Fruit fly (Drosophila melanogaster) whole organism, pupa: Measurements from ENCODE around the gene spn-A.

Experiments used
- CG10348 ChIP-seq: fragments of 200-800 bp; sonication (Bioruptor generic); IDR thresholded peaks from 2 replicates; pipeline ENCODE4 v1.3.6; 2022; ENCODE audit warnings: missing biosample characterization, missing genetic modification characterization
- CG12605 ChIP-seq: fragments of 200-800 bp; sonication (Bioruptor generic); IDR thresholded peaks from 2 replicates; pipeline ENCODE4 v1.3.6; 2022; ENCODE audit warnings: missing biosample characterization, missing genetic modification characterization
- CG13204 ChIP-seq: fragments of 200-800 bp; sonication (Bioruptor generic); optimal IDR thresholded peaks from 2 replicates; lab custom pipeline; 2018; ENCODE audit warnings: missing biosample characterization, mild to moderate bottlenecking, missing genetic modification characterization, moderate library complexity
- CG14655 ChIP-seq: fragments of 200-800 bp; sonication (Bioruptor generic); optimal IDR thresholded peaks from 3 replicates; lab custom pipeline; 2017; ENCODE audit warnings: mild to moderate bottlenecking, missing biosample characterization, missing genetic modification reagents, missing genetic modification characterization
- CG15710 ChIP-seq: fragments of 200-800 bp; sonication (Bioruptor generic); optimal IDR thresholded peaks from 2 replicates; lab custom pipeline; 2018; ENCODE audit warnings: missing biosample characterization, mild to moderate bottlenecking, missing genetic modification characterization, moderate library complexity
- CG17806 ChIP-seq: fragments of 200-800 bp; sonication (Bioruptor generic); optimal IDR thresholded peaks from 2 replicates; lab custom pipeline; 2018; ENCODE audit warnings: missing biosample characterization, mild to moderate bottlenecking, missing genetic modification characterization, moderate library complexity
- CG32121 ChIP-seq: fragments of 200-800 bp; sonication (Bioruptor generic); IDR thresholded peaks from 2 replicates; pipeline ENCODE4 v1.3.6; 2022; ENCODE audit warnings: missing biosample characterization, missing genetic modification characterization
- CG34367 ChIP-seq: fragments of 200-800 bp; sonication (Bioruptor generic); optimal IDR thresholded peaks from 2 replicates; lab custom pipeline; 2018; ENCODE audit warnings: missing biosample characterization, mild to moderate bottlenecking, missing genetic modification characterization
- CG4496 ChIP-seq: fragments of 200-800 bp; sonication (Bioruptor generic); IDR thresholded peaks from 3 replicates; pipeline ENCODE4 v1.3.6; 2022; ENCODE audit warnings: missing biosample characterization, missing genetic modification characterization
- CG8159 ChIP-seq: fragments of 200-800 bp; sonication (Bioruptor generic); optimal IDR thresholded peaks from 3 replicates; lab custom pipeline; 2018; ENCODE audit warnings: missing biosample characterization, mild to moderate bottlenecking, missing genetic modification characterization, moderate library complexity
- CG8301 ChIP-seq: fragments of 200-800 bp; sonication (Bioruptor generic); optimal IDR thresholded peaks from 2 replicates; lab custom pipeline; 2018; ENCODE audit warnings: missing biosample characterization, mild to moderate bottlenecking, missing genetic modification characterization
- CG9948 ChIP-seq: fragments of 200-800 bp; sonication (Bioruptor generic); optimal IDR thresholded peaks from 2 replicates; lab custom pipeline; 2018; ENCODE audit warnings: missing biosample characterization, mild to moderate bottlenecking, missing genetic modification characterization, moderate library complexity
- D1 ChIP-seq: fragments of 200-800 bp; sonication (Bioruptor generic); optimal IDR thresholded peaks from 2 replicates; lab custom pipeline; 2018; ENCODE audit warnings: missing biosample characterization, mild to moderate bottlenecking, missing genetic modification characterization, moderate library complexity
- EcR ChIP-seq: fragments of 200-800 bp; sonication (Bioruptor generic); optimal IDR thresholded peaks from 3 replicates; lab custom pipeline; 2019; ENCODE audit warnings: missing biosample characterization, missing genetic modification characterization, mild to moderate bottlenecking, moderate library complexity, missing genetic modification reagents
- Ets98B ChIP-seq: fragments of 200-800 bp; sonication (Bioruptor generic); IDR thresholded peaks from 2 replicates; pipeline ENCODE4 v1.3.6; 2022; ENCODE audit warnings: missing biosample characterization, missing genetic modification characterization
- Pif1A ChIP-seq: fragments of 200-800 bp; sonication (Bioruptor generic); optimal IDR thresholded peaks from 3 replicates; lab custom pipeline; 2016; ENCODE audit warnings: missing biosample characterization, missing genetic modification characterization
- Pif1B ChIP-seq: fragments of 200-800 bp; sonication (Bioruptor generic); optimal IDR thresholded peaks from 3 replicates; lab custom pipeline; 2016; ENCODE audit warnings: missing biosample characterization, missing genetic modification characterization
- Snoo ChIP-seq: fragments of 200-800 bp; sonication (Bioruptor generic); optimal IDR thresholded peaks from 3 replicates; lab custom pipeline; 2017; ENCODE audit warnings: missing biosample characterization, mild to moderate bottlenecking, missing genetic modification characterization, inconsistent platforms
- fd96Ca ChIP-seq: fragments of 200-800 bp; sonication (Bioruptor generic); IDR thresholded peaks from 3 replicates; pipeline ENCODE4 v1.3.6; 2022; ENCODE audit warnings: missing biosample characterization, missing genetic modification characterization
- gl ChIP-seq: fragments of 200-800 bp; sonication (Bioruptor generic); optimal IDR thresholded peaks from 2 replicates; lab custom pipeline; 2018; ENCODE audit warnings: missing biosample characterization, mild to moderate bottlenecking, missing genetic modification characterization
- rn ChIP-seq: fragments of 200-800 bp; sonication (Bioruptor generic); IDR thresholded peaks from 2 replicates; pipeline ENCODE4 v1.3.6; 2022; ENCODE audit warnings: missing biosample characterization, missing genetic modification characterization

The spn-A gene

dm6 chr3R:30055915-30056544 lies at the start of gene spn-A, which contains the start of gene Rpp14b:
TSS of gene spn-A (minus strand) at chr3R:30056037.
TSS of gene Rpp14b (plus strand) at chr3R:30055957.
- TF ChIP-seq Snoo (peak; percentile 15), CG34367 (no peak), CG10348 (GFP tag; lab: Robert Waterston, UW) (no peak), CG32121 (no peak), Ets98B (peak; percentile 39; the same call in 1 of the 2 replicates), Pif1B (GFP tag; lab: Kevin White, UChicago) (no peak), EcR (no peak), CG15710 (tag; lab: Kevin White, UChicago) (peak; percentile 43), CG12605 (GFP tag; lab: Robert Waterston, UW) (no peak), rn (GFP tag; lab: Robert Waterston, UW) (no peak), D1 (no peak), Pif1A (GFP tag; lab: Kevin White, UChicago) (no peak), CG17806 (tag; lab: Kevin White, UChicago) (peak; percentile 21), gl (tag; lab: Kevin White, UChicago) (no peak), CG4496 (GFP tag; lab: Robert Waterston, UW) (no peak), CG9948 (tag; lab: Kevin White, UChicago) (no peak), CG14655 (GFP tag; lab: Kevin White, UChicago) (no peak), CG8159 (tag; lab: Kevin White, UChicago) (no peak), fd96Ca (GFP tag; lab: Robert Waterston, UW) (peak; percentile 46; the same call in 1 of the 3 replicates), CG13204 (no peak), CG8301 (tag; lab: Kevin White, UChicago) (no peak)
- TF ChIP-seq, all 21 proteins: peak for 5

DNA sequence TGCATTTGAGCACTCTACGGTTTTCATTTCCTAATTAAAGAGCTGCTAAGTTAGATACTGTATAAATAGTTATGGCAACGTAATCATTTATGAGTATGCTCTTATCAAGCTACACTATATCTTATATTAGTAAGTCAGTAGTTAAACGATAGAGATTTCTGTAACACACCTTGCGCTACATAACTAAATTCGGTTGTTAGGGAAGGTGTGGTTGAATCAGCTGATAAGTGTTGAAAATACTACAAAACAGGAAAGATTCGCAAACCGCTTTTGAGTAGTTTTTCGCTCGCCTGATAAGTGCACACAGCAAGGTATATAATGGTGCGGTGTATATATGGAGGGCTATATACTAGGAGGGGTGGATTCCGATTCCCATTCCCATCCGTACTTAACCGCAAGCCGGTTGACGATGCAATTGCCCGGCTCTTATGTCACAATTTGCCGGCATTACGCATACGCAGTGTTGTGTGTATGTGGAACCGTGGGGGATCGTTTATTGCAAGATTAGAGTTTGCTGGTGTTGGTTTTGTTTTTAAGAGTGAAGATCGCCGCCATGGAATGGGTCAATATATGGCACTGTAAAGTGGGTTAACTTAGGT lies 49.2 kb upstream of the spn-A start:
- TF ChIP-seq CG17806 (tag; lab: Kevin White, UChicago): no peak
- TF ChIP-seq EcR: peak; percentile 50
- TF ChIP-seq CG12605 (GFP tag; lab: Robert Waterston, UW): no peak
- TF ChIP-seq, all 21 proteins: peak for 1

dm6 chr3R:30102806-30103619 lies 47.2 kb upstream of the spn-A start:
- TF ChIP-seq CG9948 (tag; lab: Kevin White, UChicago): no peak
- TF ChIP-seq D1: no peak
- TF ChIP-seq CG32121: 0 out of 2 replicates have a peak, but pooled peaks have one; percentile 20
- TF ChIP-seq CG13204: peak; percentile 31
- no peak for TF ChIP-seq CG8159 (tag; lab: Kevin White, UChicago)
- no peak for TF ChIP-seq rn (GFP tag; lab: Robert Waterston, UW)
- no peak for TF ChIP-seq Pif1A (GFP tag; lab: Kevin White, UChicago)
- peak; percentile 17; the same call in 1 of the 3 replicates for TF ChIP-seq fd96Ca (GFP tag; lab: Robert Waterston, UW)
- TF ChIP-seq Ets98B: no peak
- TF ChIP-seq CG8301 (tag; lab: Kevin White, UChicago): no peak
- peak; percentile 63 for TF ChIP-seq EcR
- no peak for TF ChIP-seq CG17806 (tag; lab: Kevin White, UChicago)
- TF ChIP-seq CG14655 (GFP tag; lab: Kevin White, UChicago): peak; percentile 1
- no peak for TF ChIP-seq CG34367
- no peak for TF ChIP-seq CG15710 (tag; lab: Kevin White, UChicago)
- no peak for TF ChIP-seq CG12605 (GFP tag; lab: Robert Waterston, UW)
- TF ChIP-seq CG10348 (GFP tag; lab: Robert Waterston, UW): no peak
- no peak for TF ChIP-seq Snoo
- TF ChIP-seq, all 21 proteins: peak for 5

- no peak for TF ChIP-seq Snoo
- TF ChIP-seq gl (tag; lab: Kevin White, UChicago): no peak
- peak; percentile 48 for TF ChIP-seq CG34367
- TF ChIP-seq Pif1B (GFP tag; lab: Kevin White, UChicago): no peak
- peak; percentile 17 for TF ChIP-seq CG8301 (tag; lab: Kevin White, UChicago)
- no peak for TF ChIP-seq CG13204
- TF ChIP-seq Ets98B: peak; percentile 47
- TF ChIP-seq EcR: peak; percentile 12
- no peak for TF ChIP-seq fd96Ca (GFP tag; lab: Robert Waterston, UW)
- TF ChIP-seq CG4496 (GFP tag; lab: Robert Waterston, UW): peak; percentile 72
- no peak for TF ChIP-seq CG10348 (GFP tag; lab: Robert Waterston, UW)
- TF ChIP-seq CG32121: peak; percentile 36; the same call in 1 of the 2 replicates
- peak; percentile 58; the same call in 1 of the 2 replicates for TF ChIP-seq CG12605 (GFP tag; lab: Robert Waterston, UW)
- peak; percentile 39 for TF ChIP-seq CG8159 (tag; lab: Kevin White, UChicago)
- no peak for TF ChIP-seq D1
- peak; percentile 27 for TF ChIP-seq CG17806 (tag; lab: Kevin White, UChicago)
- TF ChIP-seq CG14655 (GFP tag; lab: Kevin White, UChicago): peak; percentile 7
- TF ChIP-seq Pif1A (GFP tag; lab: Kevin White, UChicago): no peak
- 0 out of 2 replicates have a peak, but pooled peaks have one; percentile 25 for TF ChIP-seq rn (GFP tag; lab: Robert Waterston, UW)
- TF ChIP-seq CG15710 (tag; lab: Kevin White, UChicago): peak; percentile 46
- TF ChIP-seq CG9948 (tag; lab: Kevin White, UChicago): peak; percentile 34
Observed at dm6 chr3R:30101389-30101935, 45.6 kb upstream of the spn-A start.
